Worm (Caenorhabditis elegans) whole organism, mixed stage, embryonic: ENCODE data around the gene ZK1307.3.

Source experiments
- M03D4.4 ChIP-seq: sonication (generic microtip); optimal IDR thresholded peaks from 2 replicates; lab custom pipeline; 2017; ENCODE audit warnings: mild to moderate bottlenecking, missing genetic modification characterization, missing compliant biosample characterization
- bed-3 ChIP-seq: fragments of 200-800 bp; sonication (Bioruptor generic); optimal IDR thresholded peaks from 3 replicates; lab custom pipeline; 2018; ENCODE audit warnings: mild to moderate bottlenecking, missing genetic modification characterization, moderate library complexity, missing compliant biosample characterization
- ceh-39 ChIP-seq: fragments of 150-350 bp; optimal IDR thresholded peaks from 2 replicates; lab custom pipeline; 2014; ENCODE audit warnings: missing biosample characterization, missing genetic modification characterization
- ceh-43 ChIP-seq: fragments of 200-800 bp; sonication (Bioruptor generic); optimal IDR thresholded peaks from 2 replicates; lab custom pipeline; 2018; ENCODE audit warnings: mild to moderate bottlenecking, missing genetic modification characterization, moderate library complexity, missing compliant biosample characterization
- ceh-83 ChIP-seq: fragments of 200-800 bp; sonication (Bioruptor generic); optimal IDR thresholded peaks from 2 replicates; lab custom pipeline; 2018; ENCODE audit warnings: mild to moderate bottlenecking, missing genetic modification characterization, missing compliant biosample characterization
- ces-1 ChIP-seq: fragments of 150-350 bp; optimal IDR thresholded peaks from 2 replicates; lab custom pipeline; 2014; ENCODE audit warnings: missing biosample characterization, missing genetic modification reagents, missing genetic modification characterization
- cnd-1 ChIP-seq: fragments of 200-800 bp; sonication (Bioruptor generic); optimal IDR thresholded peaks from 2 replicates; lab custom pipeline; 2018; ENCODE audit warnings: mild to moderate bottlenecking, missing genetic modification characterization, missing compliant biosample characterization
- drap-1 ChIP-seq: fragments of 200-800 bp; sonication (Bioruptor generic); optimal IDR thresholded peaks from 3 replicates; lab custom pipeline; 2018; ENCODE audit warnings: mild to moderate bottlenecking, missing genetic modification characterization, missing compliant biosample characterization
- elt-1 ChIP-seq: sonication (generic microtip); optimal IDR thresholded peaks from 2 replicates; lab custom pipeline; 2017; ENCODE audit warnings: missing genetic modification characterization, mild to moderate bottlenecking, missing compliant biosample characterization, antibody characterized with exemption, moderate library complexity, borderline replicate concordance; ENCODE audit not compliant: insufficient read depth
- elt-3 ChIP-seq: fragments of 150-350 bp; optimal IDR thresholded peaks from 2 replicates; lab custom pipeline; 2014; ENCODE audit warnings: missing biosample characterization, missing genetic modification characterization
- flh-1 ChIP-seq: fragments of 200-800 bp; sonication (Bioruptor generic); optimal IDR thresholded peaks from 2 replicates; lab custom pipeline; 2018; ENCODE audit warnings: mild to moderate bottlenecking, missing genetic modification characterization, moderate library complexity, missing compliant biosample characterization
- ham-2 ChIP-seq: fragments of 200-800 bp; sonication (Bioruptor generic); optimal IDR thresholded peaks from 2 replicates; lab custom pipeline; 2018; ENCODE audit warnings: mild to moderate bottlenecking, missing genetic modification characterization, missing compliant biosample characterization
- hlh-1 ChIP-seq: fragments of 150-350 bp; optimal IDR thresholded peaks from 2 replicates; lab custom pipeline; 2014; ENCODE audit warnings: missing biosample characterization, missing genetic modification reagents, missing genetic modification characterization
- lin-13 ChIP-seq: fragments of 150-350 bp; optimal IDR thresholded peaks from 2 replicates; lab custom pipeline; 2014; ENCODE audit warnings: missing biosample characterization, missing genetic modification characterization
- lin-32 ChIP-seq: fragments of 200-800 bp; sonication (Bioruptor generic); optimal IDR thresholded peaks from 2 replicates; lab custom pipeline; 2018; ENCODE audit warnings: mild to moderate bottlenecking, missing genetic modification characterization, missing compliant biosample characterization
- lsy-2 ChIP-seq: fragments of 150-350 bp; optimal IDR thresholded peaks from 2 replicates; lab custom pipeline; 2014; ENCODE audit warnings: missing biosample characterization, missing genetic modification characterization
- mep-1 ChIP-seq: fragments of 150-350 bp; optimal IDR thresholded peaks from 2 replicates; lab custom pipeline; 2017; ENCODE audit warnings: missing biosample characterization, missing genetic modification reagents, missing genetic modification characterization, inconsistent platforms
- nhr-12 ChIP-seq: fragments of 150-350 bp; optimal IDR thresholded peaks from 2 replicates; lab custom pipeline; 2014; ENCODE audit warnings: missing biosample characterization, missing genetic modification characterization
- nhr-2 ChIP-seq: fragments of 150-350 bp; optimal IDR thresholded peaks from 2 replicates; lab custom pipeline; 2014; ENCODE audit warnings: missing biosample characterization, missing genetic modification characterization
- nhr-237 ChIP-seq: fragments of 150-350 bp; optimal IDR thresholded peaks from 2 replicates; lab custom pipeline; 2014; ENCODE audit warnings: missing biosample characterization, missing genetic modification characterization
- nhr-28 ChIP-seq: fragments of 150-350 bp; optimal IDR thresholded peaks from 2 replicates; lab custom pipeline; 2014; ENCODE audit warnings: missing biosample characterization, missing genetic modification characterization
- nhr-76 ChIP-seq: sonication (generic microtip); optimal IDR thresholded peaks from 2 replicates; lab custom pipeline; 2017; ENCODE audit warnings: missing biosample characterization, missing genetic modification characterization
- pha-4 ChIP-seq: fragments of 150-350 bp; optimal IDR thresholded peaks from 2 replicates; lab custom pipeline; 2018; ENCODE audit warnings: missing biosample characterization, missing genetic modification reagents, missing genetic modification characterization
- sem-2 ChIP-seq: fragments of 200-800 bp; sonication (Bioruptor generic); optimal IDR thresholded peaks from 2 replicates; lab custom pipeline; 2018; ENCODE audit warnings: mild to moderate bottlenecking, missing genetic modification characterization, missing compliant biosample characterization
- snpc-4 ChIP-seq: fragments of 150-350 bp; optimal IDR thresholded peaks from 2 replicates; lab custom pipeline; 2014; ENCODE audit warnings: missing biosample characterization, missing genetic modification characterization
- sptf-1 ChIP-seq: sonication (generic microtip); optimal IDR thresholded peaks from 2 replicates; lab custom pipeline; 2017; ENCODE audit warnings: mild to moderate bottlenecking, missing genetic modification characterization, moderate library complexity, missing compliant biosample characterization
- tbx-8 ChIP-seq: fragments of 200-800 bp; sonication (Bioruptor generic); optimal IDR thresholded peaks from 2 replicates; lab custom pipeline; 2018; ENCODE audit warnings: mild to moderate bottlenecking, missing genetic modification characterization, moderate library complexity, missing compliant biosample characterization
- unc-120 ChIP-seq: sonication (generic microtip); optimal IDR thresholded peaks from 2 replicates; lab custom pipeline; 2017; ENCODE audit warnings: missing genetic modification characterization, missing compliant biosample characterization; ENCODE audit not compliant: poor library complexity, severe bottlenecking
- unc-39 ChIP-seq: fragments of 150-350 bp; optimal IDR thresholded peaks from 2 replicates; lab custom pipeline; 2014; ENCODE audit warnings: missing biosample characterization, missing genetic modification characterization
- unc-62 ChIP-seq: fragments of 150-350 bp; optimal IDR thresholded peaks from 2 replicates; lab custom pipeline; 2014; ENCODE audit warnings: missing biosample characterization, missing genetic modification reagents, missing genetic modification characterization
- zip-8 ChIP-seq: fragments of 150-350 bp; optimal IDR thresholded peaks from 2 replicates; lab custom pipeline; 2014; ENCODE audit warnings: missing biosample characterization, missing genetic modification characterization
- ztf-11 ChIP-seq: fragments of 150-350 bp; optimal IDR thresholded peaks from 2 replicates; lab custom pipeline; 2014; ENCODE audit warnings: missing biosample characterization, missing genetic modification characterization

ZK1307.3 gene

DNA sequence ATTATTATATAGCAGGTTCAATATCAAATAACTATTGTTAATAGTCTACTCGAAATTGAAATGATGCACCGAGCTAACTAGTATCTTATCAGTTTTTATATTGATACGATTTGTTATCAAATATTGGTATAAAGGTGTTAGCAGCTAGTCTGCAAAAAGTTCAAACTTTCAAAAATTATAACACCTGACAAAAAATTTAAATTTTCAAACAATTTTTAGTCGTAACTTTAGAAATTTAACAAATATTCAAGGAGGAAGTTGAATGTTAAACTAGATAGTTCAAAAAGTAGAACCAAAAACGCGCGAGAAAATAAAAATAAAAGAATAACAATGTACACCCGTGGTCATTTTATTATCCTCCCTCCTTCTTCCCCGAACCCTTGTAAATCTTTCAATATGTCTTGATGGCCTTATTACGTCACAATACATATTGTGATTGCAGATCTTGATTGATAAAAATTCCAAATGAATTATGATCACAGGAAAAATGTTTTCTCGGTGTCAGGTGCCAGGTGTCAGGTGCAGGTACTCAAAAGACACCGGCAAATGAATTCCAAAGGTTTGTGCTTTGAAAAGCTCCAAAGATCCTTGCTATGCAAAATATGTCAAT, 2.8 kb upstream of the ZK1307.3 start, which contains the start of gene ZK1307.1:
TSS of gene ZK1307.1 (minus strand) at position 51 of the 610 bp plus-strand sequence.
- no peak for TF ChIP-seq tbx-8 (GFP tag; lab: Kevin White, UChicago)
- TF ChIP-seq unc-62, result peak; percentile 39
- no peak for TF ChIP-seq elt-3 (tag; lab: Kevin White, UChicago)
- TF ChIP-seq elt-1, result peak; percentile 12
- peak; percentile 69 for TF ChIP-seq zip-8 (tag; lab: Kevin White, UChicago)
- TF ChIP-seq, all 35 proteins: peak for 3

DNA sequence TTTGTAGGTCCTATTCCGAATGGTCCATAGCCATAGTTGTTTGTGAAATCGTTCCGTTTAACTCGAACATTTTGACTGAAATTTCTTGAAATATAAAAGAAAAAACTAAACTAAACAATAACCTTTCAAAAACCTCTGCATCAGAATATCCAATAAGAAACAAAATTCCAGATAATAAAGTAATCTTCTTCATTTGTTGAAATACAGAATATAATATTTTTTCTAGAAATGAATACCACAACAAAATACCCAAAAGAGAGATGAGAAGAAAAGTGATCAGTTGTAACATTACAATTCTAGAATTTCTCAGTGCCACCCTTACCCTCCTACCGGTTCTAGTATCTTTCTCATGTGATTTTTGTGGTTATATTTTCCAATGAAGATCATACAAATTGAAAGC, 860 bp upstream of the ZK1307.3 start, which contains the start of gene ZK1307.2:
TSS of gene ZK1307.2 (minus strand) at position 274 of the 400 bp plus-strand sequence.
- no peak for TF ChIP-seq lsy-2 (tag; lab: Kevin White, UChicago)
- TF ChIP-seq lin-13 (tag; lab: Kevin White, UChicago), result no peak
- TF ChIP-seq zip-8 (tag; lab: Kevin White, UChicago), result no peak
- TF ChIP-seq ceh-43 (GFP tag; lab: Kevin White, UChicago), result no peak
- TF ChIP-seq nhr-12, result no peak
- no peak for TF ChIP-seq nhr-28 (tag; lab: Kevin White, UChicago)
- TF ChIP-seq nhr-237 (tag; lab: Kevin White, UChicago), result no peak
- TF ChIP-seq sptf-1 (tag; lab: Kevin White, UChicago), result no peak
- TF ChIP-seq pha-4 (tag; lab: Kevin White, UChicago), result no peak
- no peak for TF ChIP-seq flh-1 (GFP tag; lab: Kevin White, UChicago)
- TF ChIP-seq, all 35 proteins: peak for 0

DNA sequence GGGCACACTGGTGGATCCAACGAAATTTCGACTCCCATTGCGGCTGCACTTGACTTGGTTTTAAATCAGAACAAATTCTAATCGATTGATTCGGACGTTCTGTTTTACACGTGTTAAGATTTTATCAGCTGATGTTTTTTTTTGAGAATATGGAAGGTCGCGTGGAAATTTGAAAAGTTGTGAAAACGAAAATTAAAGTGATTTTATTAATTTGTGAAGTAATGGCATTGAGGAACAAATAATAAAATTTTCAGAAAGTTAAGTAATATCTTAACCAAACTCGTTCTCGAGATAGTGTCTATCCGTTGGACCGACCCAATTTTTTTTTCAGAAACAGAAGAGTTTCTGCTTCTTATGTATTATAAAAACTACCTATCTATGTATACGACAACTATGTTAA, 1.1 kb downstream of the ZK1307.3 start, which contains the start of gene ZK1307.4:
TSS of gene ZK1307.4 (minus strand) at position 101 of the 400 bp plus-strand sequence.
- TF ChIP-seq pha-4 (tag; lab: Kevin White, UChicago) (no peak), ztf-11 (no peak), unc-120 (tag; lab: Kevin White, UChicago) (no peak), nhr-237 (tag; lab: Kevin White, UChicago) (no peak), ceh-39 (tag; lab: Kevin White, UChicago) (no peak), nhr-2 (no peak), lsy-2 (tag; lab: Kevin White, UChicago) (no peak), elt-1 (no peak), sem-2 (no peak), ham-2 (no peak), flh-1 (GFP tag; lab: Kevin White, UChicago) (no peak), drap-1 (no peak), unc-39 (tag; lab: Kevin White, UChicago) (no peak), mep-1 (no peak), lin-13 (tag; lab: Kevin White, UChicago) (no peak), hlh-1 (tag; lab: Kevin White, UChicago) (no peak)

DNA sequence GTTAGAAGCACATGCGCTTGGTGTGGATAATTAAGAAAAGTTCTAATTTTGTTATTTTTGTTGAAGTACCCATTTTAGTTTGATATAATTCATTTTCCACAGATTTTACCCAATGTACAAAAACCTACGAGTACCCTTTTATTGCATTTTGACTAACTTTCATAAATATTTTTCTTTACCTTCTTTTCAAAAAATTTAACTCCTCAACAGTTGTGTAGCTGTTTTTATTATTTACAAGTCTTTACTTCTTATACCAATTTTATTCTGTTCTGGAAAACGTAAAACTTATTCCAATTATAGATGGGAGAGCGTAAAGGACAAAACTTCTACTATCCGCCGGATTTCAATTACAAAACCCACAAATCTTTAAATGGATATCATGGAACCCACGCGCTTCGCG, 3.6 kb downstream of the ZK1307.3 start, which contains the start of gene ZK1307.9:
TSS of gene ZK1307.9 (plus strand) at position 301 of the 400 bp plus-strand sequence.
- TF ChIP-seq elt-3 (tag; lab: Kevin White, UChicago) (no peak), nhr-2 (no peak), cnd-1 (tag; lab: Kevin White, UChicago) (no peak)

DNA sequence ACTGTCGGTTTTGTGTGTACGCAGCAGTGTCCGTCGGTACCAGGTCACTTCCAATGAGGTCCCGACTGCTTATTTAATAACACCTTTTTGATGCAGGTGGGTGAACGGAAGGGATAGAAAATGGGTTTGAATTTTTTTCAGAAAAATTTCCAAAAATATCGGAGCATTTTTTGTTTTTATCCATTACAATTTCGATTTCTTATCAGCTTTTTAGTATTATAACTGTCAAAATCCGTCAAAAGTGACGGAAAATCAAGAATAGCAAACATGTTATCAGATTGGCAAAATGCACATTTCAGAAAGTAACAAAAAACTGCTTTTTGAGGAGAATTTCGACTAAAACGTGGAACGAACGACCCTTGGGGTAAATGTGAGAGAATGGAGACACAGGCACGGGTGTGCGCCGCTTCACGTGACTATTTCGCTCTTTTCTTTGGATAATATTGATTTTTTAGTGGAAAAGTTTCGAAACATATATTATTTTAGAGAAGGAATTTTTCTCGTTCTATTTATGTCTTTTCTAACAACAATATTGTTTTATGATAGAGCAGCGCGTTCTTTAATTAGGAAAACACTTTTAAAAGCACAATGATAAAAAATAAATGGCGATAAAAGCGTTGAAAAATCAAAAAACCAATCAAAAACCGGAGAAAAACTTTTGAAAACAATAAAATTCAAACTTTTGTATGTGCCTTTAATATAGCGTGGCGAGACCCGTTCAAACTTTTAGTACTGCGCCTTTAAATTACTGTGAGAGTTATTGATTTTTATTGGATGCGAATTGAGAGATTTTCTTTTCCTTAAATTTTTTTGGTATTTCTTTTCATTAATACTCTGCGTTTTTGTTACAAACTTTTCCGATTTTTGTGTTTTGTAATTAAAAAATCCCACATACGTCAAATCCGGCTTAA, 5.6 kb downstream of the ZK1307.3 start, which contains the start of gene sqv-8:
TSS of gene sqv-8 (plus strand) at position 51 of the 911 bp plus-strand sequence.
- TF ChIP-seq nhr-2, result peak; percentile 66
- TF ChIP-seq tbx-8 (GFP tag; lab: Kevin White, UChicago), result no peak
- no peak for TF ChIP-seq M03D4.4 (tag; lab: Kevin White, UChicago)

DNA sequence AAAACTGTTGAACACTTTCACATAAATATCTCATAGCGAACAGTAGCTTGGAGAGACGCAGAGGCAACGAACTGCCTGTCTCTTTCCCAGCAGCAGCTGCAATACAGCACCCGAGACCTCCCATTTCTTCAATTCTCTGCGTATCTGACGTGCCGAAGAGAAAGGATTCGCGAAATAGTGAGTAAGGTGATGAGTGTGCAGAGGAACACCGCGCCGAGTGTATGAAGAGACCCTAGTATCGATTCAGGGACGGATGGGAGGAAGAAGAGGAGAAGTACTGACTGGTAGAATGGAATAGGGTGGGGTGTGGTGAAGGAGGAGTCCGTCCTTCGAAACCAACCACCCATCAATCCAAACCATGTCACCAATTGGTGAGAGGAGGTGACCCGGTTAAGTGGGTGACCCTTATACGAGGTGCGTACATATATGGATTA, 6.7 kb downstream of the ZK1307.3 start:
- TF ChIP-seq bed-3 (no peak), unc-62 (peak; percentile 76), cnd-1 (tag; lab: Kevin White, UChicago) (peak; percentile 40), hlh-1 (tag; lab: Kevin White, UChicago) (peak; percentile 94), zip-8 (tag; lab: Kevin White, UChicago) (no peak), nhr-28 (tag; lab: Kevin White, UChicago) (no peak), M03D4.4 (tag; lab: Kevin White, UChicago) (no peak), nhr-76 (tag; lab: Kevin White, UChicago) (no peak), sptf-1 (tag; lab: Kevin White, UChicago) (peak; percentile 68), unc-39 (tag; lab: Kevin White, UChicago) (no peak), ztf-11 (no peak), unc-120 (tag; lab: Kevin White, UChicago) (peak; percentile 22), lin-32 (GFP tag; lab: Kevin White, UChicago) (peak; percentile 46), mep-1 (peak; percentile 91), ceh-39 (tag; lab: Kevin White, UChicago) (peak; percentile 75), tbx-8 (GFP tag; lab: Kevin White, UChicago) (peak; percentile 2), nhr-2 (peak; percentile 87), drap-1 (peak; percentile 47), ham-2 (peak; percentile 90), nhr-237 (tag; lab: Kevin White, UChicago) (peak; percentile 14), snpc-4 (no peak), elt-1 (no peak), ceh-43 (GFP tag; lab: Kevin White, UChicago) (no peak), lsy-2 (tag; lab: Kevin White, UChicago) (no peak), ces-1 (GFP tag; lab: Kevin White, UChicago) (peak; percentile 70), pha-4 (tag; lab: Kevin White, UChicago) (peak; percentile 41), ceh-83 (GFP tag; lab: Kevin White, UChicago) (no peak)
